Worm (Caenorhabditis elegans): ENCODE results near the gene F41G3.20.

DNA sequence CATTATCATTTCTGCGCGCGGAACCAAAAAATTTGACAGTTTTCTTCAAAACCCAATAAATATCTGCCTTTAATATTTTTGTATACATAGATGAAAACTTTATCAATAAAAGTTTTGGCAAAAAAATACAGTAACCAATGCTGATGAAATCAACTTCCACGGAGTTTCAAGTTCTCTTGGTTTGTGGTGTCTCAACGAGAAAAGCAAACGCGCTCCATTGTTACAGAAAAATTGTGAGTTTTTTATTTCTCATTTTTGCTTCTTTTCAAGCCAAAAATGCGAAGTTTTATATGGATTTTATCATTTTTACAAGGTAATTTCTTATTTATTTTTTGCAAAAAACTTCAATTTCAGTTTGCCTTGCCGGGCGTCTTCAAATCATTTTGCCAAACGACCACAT, 16.2 kb downstream of the F41G3.20 start, which contains the start of gene T14B4.3:
- no peak for TF ChIP-seq ama-1 (optimal IDR thresholded peaks at IDR 0.05)
- TF ChIP-seq unc-55 (GFP tag; optimal IDR thresholded peaks at IDR 0.05) = no peak
- peak; percentile 76 for TF ChIP-seq ets-4 (tag; optimal IDR thresholded peaks at IDR 0.05)
- peak; percentile 50 for TF ChIP-seq ahr-1 (tag; optimal IDR thresholded peaks at IDR 0.05)
- TF ChIP-seq ceh-14 (tag; optimal IDR thresholded peaks at IDR 0.05) = peak; percentile 69
- TF ChIP-seq eyg-1 (tag; optimal IDR thresholded peaks at IDR 0.05) = no peak
- peak; percentile 8 for TF ChIP-seq pqm-1 (tag; optimal IDR thresholded peaks at IDR 0.05)
- no peak for TF ChIP-seq nfya-1 (tag; optimal IDR thresholded peaks at IDR 0.05)
- TF ChIP-seq tbx-7 (tag; optimal IDR thresholded peaks at IDR 0.05) = peak; percentile 74
- no peak for TF ChIP-seq T23F11.4 (GFP tag; optimal IDR thresholded peaks at IDR 0.05)
- no peak for TF ChIP-seq ceh-19 (GFP tag; optimal IDR thresholded peaks at IDR 0.05)
- no peak for TF ChIP-seq ceh-24 (tag; optimal IDR thresholded peaks at IDR 0.05)
- no peak for TF ChIP-seq pat-9 (tag; optimal IDR thresholded peaks at IDR 0.05)
- TF ChIP-seq pha-4 (tag; optimal IDR thresholded peaks at IDR 0.05) = no peak

Measured in whole organism, late embryonic.